Worm (Caenorhabditis elegans): ENCODE data around the gene F56D2.8.

- TF ChIP-seq ama-1 (optimal IDR thresholded peaks at IDR 0.05) (no peak), scrt-1 (GFP tag; IDR thresholded peaks at IDR 0.05) (no peak), flt-1 (GFP tag; IDR thresholded peaks at IDR 0.05) (no peak), aly-1 (tag; optimal IDR thresholded peaks at IDR 0.05) (no peak), tra-4 (tag; optimal IDR thresholded peaks at IDR 0.05) (no peak), B0310.2 (tag; optimal IDR thresholded peaks at IDR 0.05) (no peak), hmg-4 (GFP tag; optimal IDR thresholded peaks at IDR 0.05) (no peak), ceh-13 (GFP tag; optimal IDR thresholded peaks at IDR 0.05) (no peak), tbx-37 (GFP tag; conservative IDR thresholded peaks at IDR 0.05) (no peak), hmbx-1 (tag; optimal IDR thresholded peaks at IDR 0.05) (no peak)
Observed at ce11 chrIII:5573694-5574093, 9.0 kb downstream of the F56D2.8 start, which contains the start of gene molo-1.

Data from whole organism, early embryonic.